Worm (Caenorhabditis elegans): ENCODE data around the gene hipr-1.

DNA sequence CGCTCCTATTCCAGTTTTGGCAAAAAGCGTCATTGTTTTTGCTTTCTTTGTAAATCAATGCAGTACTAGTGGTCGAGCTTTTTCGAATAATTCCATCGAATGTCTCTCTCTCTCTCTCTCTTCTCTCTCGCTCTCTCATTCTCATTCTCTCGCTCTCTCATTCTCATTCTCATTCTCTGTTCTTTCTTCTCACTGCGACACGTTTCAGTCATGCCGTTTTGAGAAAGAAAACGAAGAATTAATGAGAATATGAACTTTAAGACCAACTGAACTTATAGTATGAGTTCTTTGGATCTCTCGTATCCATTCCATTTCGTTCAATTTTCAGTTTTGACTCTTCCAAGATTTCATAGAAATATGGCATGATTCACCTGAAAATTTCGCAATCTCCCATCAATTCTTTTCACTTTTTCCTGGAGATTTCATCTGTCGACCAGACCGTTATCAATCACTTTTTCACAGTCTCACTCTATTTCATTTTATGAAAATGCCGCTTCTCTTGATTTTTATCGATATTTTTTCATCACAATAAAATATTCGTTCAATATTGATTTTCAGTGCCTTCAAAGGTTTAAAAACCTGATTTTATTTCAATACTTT is 52.5 kb downstream of the hipr-1 start:
- TF ChIP-seq nhr-11 (tag; optimal IDR thresholded peaks at IDR 0.05) (no peak), ceh-9 (tag; optimal IDR thresholded peaks at IDR 0.05) (no peak), elt-4 (tag; optimal IDR thresholded peaks at IDR 0.05) (no peak), sdc-2 (tag; optimal IDR thresholded peaks at IDR 0.05) (no peak), rnt-1 (tag; optimal IDR thresholded peaks at IDR 0.05) (no peak), pat-9 (tag; optimal IDR thresholded peaks at IDR 0.05) (no peak)
